Worm (Caenorhabditis elegans) whole organism, young adult: ENCODE measurements around the gene mlh-1.

Experiments
- B0336.3 ChIP-seq: fragments of 200-800 bp; sonication (Bioruptor generic); IDR thresholded peaks from 2 replicates; pipeline ENCODE4 v1.3.6; 2022; ENCODE audit warnings: missing genetic modification characterization, missing compliant biosample characterization
- F22D6.2 ChIP-seq: sonication (generic microtip); optimal IDR thresholded peaks from 2 replicates; lab custom pipeline; 2016; ENCODE audit warnings: mild to moderate bottlenecking, missing genetic modification characterization, missing compliant biosample characterization
- K11D2.4 ChIP-seq: fragments of 200-800 bp; sonication (Bioruptor generic); IDR thresholded peaks from 2 replicates; pipeline ENCODE4 v1.3.6; 2022; ENCODE audit warnings: missing genetic modification reagents, missing genetic modification characterization, missing compliant biosample characterization
- T07F8.4 ChIP-seq: sonication (generic microtip); optimal IDR thresholded peaks from 2 replicates; lab custom pipeline; 2016; ENCODE audit warnings: mild to moderate bottlenecking, missing genetic modification characterization, moderate library complexity, missing compliant biosample characterization
- T26A5.8 ChIP-seq: sonication (generic microtip); optimal IDR thresholded peaks from 2 replicates; lab custom pipeline; 2016; ENCODE audit warnings: missing genetic modification characterization, missing compliant biosample characterization
- Y67H2A.10 ChIP-seq: fragments of 200-800 bp; sonication (Bioruptor generic); conservative IDR thresholded peaks from 2 replicates; pipeline ENCODE4 v1.3.6; 2022; ENCODE audit warnings: missing genetic modification reagents, missing genetic modification characterization, missing compliant biosample characterization
- ama-1 ChIP-seq, 3 experiments: fragments of 150-350 bp in 1 of 3; sonication (generic microtip) in 2 of 3; optimal IDR thresholded peaks; 2 replicates each; lab custom pipeline; 2014 to 2018; ENCODE audit warnings: missing biosample characterization in 2 of 3, missing genetic modification characterization in 2 of 3, missing genetic modification reagents in 2 of 3
- attf-5 ChIP-seq: fragments of 200-800 bp; sonication (Bioruptor generic); optimal IDR thresholded peaks from 2 replicates; lab custom pipeline; 2018; ENCODE audit warnings: mild to moderate bottlenecking, missing genetic modification characterization, missing compliant biosample characterization
- ccch-3 ChIP-seq: fragments of 200-800 bp; sonication (Bioruptor generic); optimal IDR thresholded peaks from 2 replicates; lab custom pipeline; 2018; ENCODE audit warnings: mild to moderate bottlenecking, missing genetic modification characterization, missing compliant biosample characterization
- cebp-1 ChIP-seq, 2 experiments: fragments of 200-800 bp in 1 of 2; sonication (Bioruptor generic) in 1 of 2; sonication (generic microtip) in 1 of 2; IDR thresholded peaks in 1 of 2; optimal IDR thresholded peaks in 1 of 2; 2 replicates each; pipeline versions ENCODE4 v1.3.6 to Lab custom; 2017 to 2022; ENCODE audit warnings: missing compliant biosample characterization in 2 of 2, missing genetic modification characterization in 2 of 2, mild to moderate bottlenecking in 1 of 2, missing genetic modification reagents in 1 of 2, moderate library complexity in 1 of 2
- ceh-100 ChIP-seq: fragments of 200-800 bp; sonication (Bioruptor generic); IDR thresholded peaks from 2 replicates; pipeline ENCODE4 v1.3.6; 2022; ENCODE audit warnings: missing genetic modification reagents, missing genetic modification characterization, missing compliant biosample characterization
- ceh-40 ChIP-seq: fragments of 200-800 bp; sonication (Bioruptor generic); IDR thresholded peaks from 2 replicates; pipeline ENCODE4 v1.3.6; 2022; ENCODE audit warnings: missing genetic modification characterization, missing compliant biosample characterization
- dpl-1 ChIP-seq: fragments of 150-350 bp; optimal IDR thresholded peaks from 2 replicates; lab custom pipeline; 2014; ENCODE audit warnings: missing biosample characterization, missing genetic modification reagents, missing genetic modification characterization
- efl-1 ChIP-seq: fragments of 150-350 bp; optimal IDR thresholded peaks from 2 replicates; lab custom pipeline; 2014; ENCODE audit warnings: missing biosample characterization, missing genetic modification reagents, missing genetic modification characterization
- egl-18 ChIP-seq: fragments of 200-800 bp; sonication (Bioruptor generic); IDR thresholded peaks from 2 replicates; pipeline ENCODE4 v1.3.6; 2022; ENCODE audit warnings: missing genetic modification reagents, missing genetic modification characterization, missing compliant biosample characterization
- ekl-4 ChIP-seq: fragments of 200-800 bp; sonication (Bioruptor generic); IDR thresholded peaks from 2 replicates; pipeline ENCODE4 v1.3.6; 2022; ENCODE audit warnings: missing genetic modification reagents, missing genetic modification characterization, missing compliant biosample characterization
- hmg-1.2 ChIP-seq: fragments of 200-800 bp; sonication (Bioruptor generic); IDR thresholded peaks from 2 replicates; pipeline ENCODE4 v1.3.6; 2022; ENCODE audit warnings: missing genetic modification reagents, missing genetic modification characterization, missing compliant biosample characterization
- hsf-1 ChIP-seq: fragments of 200-800 bp; sonication (Bioruptor generic); IDR thresholded peaks from 2 replicates; pipeline ENCODE4 v1.3.6; 2022; ENCODE audit warnings: missing genetic modification reagents, missing genetic modification characterization, missing compliant biosample characterization
- lin-35 ChIP-seq, 3 experiments: fragments of 150-350 bp in 2 of 3; sonication (generic microtip) in 1 of 3; optimal IDR thresholded peaks; 2 replicates each; lab custom pipeline; 2014 to 2018; ENCODE audit warnings: missing biosample characterization in 3 of 3, missing genetic modification characterization in 3 of 3, missing genetic modification reagents in 3 of 3
- lsl-1 ChIP-seq: fragments of 200-800 bp; sonication (Bioruptor generic); optimal IDR thresholded peaks from 2 replicates; lab custom pipeline; 2018; ENCODE audit warnings: mild to moderate bottlenecking, missing genetic modification characterization, moderate library complexity, missing compliant biosample characterization
- madf-3 ChIP-seq: fragments of 200-800 bp; sonication (Bioruptor generic); IDR thresholded peaks from 2 replicates; pipeline ENCODE4 v1.3.6; 2022; ENCODE audit warnings: missing genetic modification reagents, missing genetic modification characterization, missing compliant biosample characterization
- madf-8 ChIP-seq: fragments of 200-800 bp; sonication (Bioruptor generic); conservative IDR thresholded peaks from 2 replicates; pipeline ENCODE4 v1.3.6; 2022; ENCODE audit warnings: missing genetic modification reagents, missing genetic modification characterization, missing compliant biosample characterization
- nfyb-1 ChIP-seq: fragments of 200-800 bp; sonication (Bioruptor generic); IDR thresholded peaks from 2 replicates; pipeline ENCODE4 v1.3.6; 2022; ENCODE audit warnings: missing genetic modification reagents, missing genetic modification characterization, missing compliant biosample characterization
- nhr-27 ChIP-seq: fragments of 200-800 bp; sonication (Bioruptor generic); optimal IDR thresholded peaks from 2 replicates; lab custom pipeline; 2018; ENCODE audit warnings: mild to moderate bottlenecking, missing genetic modification characterization, moderate library complexity, missing compliant biosample characterization
- nhr-90 ChIP-seq: sonication (generic microtip); optimal IDR thresholded peaks from 2 replicates; lab custom pipeline; 2016; ENCODE audit warnings: missing genotype, mild to moderate bottlenecking, missing genetic modification characterization, missing compliant biosample characterization
- pbrm-1 ChIP-seq: fragments of 200-800 bp; sonication (Bioruptor generic); IDR thresholded peaks from 2 replicates; pipeline ENCODE4 v1.3.6; 2022; ENCODE audit warnings: missing genetic modification reagents, missing genetic modification characterization, missing compliant biosample characterization
- rcor-1 ChIP-seq: fragments of 200-800 bp; sonication (Bioruptor generic); IDR thresholded peaks from 2 replicates; pipeline ENCODE4 v1.3.6; 2022; ENCODE audit warnings: missing genetic modification reagents, missing genetic modification characterization, missing compliant biosample characterization
- sea-2 ChIP-seq: fragments of 200-800 bp; sonication (Bioruptor generic); IDR thresholded peaks from 2 replicates; pipeline ENCODE4 v1.3.6; 2022; ENCODE audit warnings: missing genetic modification characterization, missing compliant biosample characterization
- tlf-1 ChIP-seq: fragments of 200-800 bp; sonication (Bioruptor generic); optimal IDR thresholded peaks from 2 replicates; lab custom pipeline; 2018; ENCODE audit warnings: mild to moderate bottlenecking, missing genetic modification characterization, missing compliant biosample characterization
- ztf-28 ChIP-seq: fragments of 200-800 bp; sonication (Bioruptor generic); IDR thresholded peaks from 2 replicates; pipeline ENCODE4 v1.3.6; 2022; ENCODE audit warnings: missing genetic modification reagents, missing genetic modification characterization, missing compliant biosample characterization
- ztf-3 ChIP-seq: fragments of 200-800 bp; sonication (Bioruptor generic); optimal IDR thresholded peaks from 2 replicates; lab custom pipeline; 2018; ENCODE audit warnings: mild to moderate bottlenecking, missing genetic modification characterization, missing compliant biosample characterization

The mlh-1 gene

ce11 chrIII:13462965-13463783 lies 51.2 kb downstream of the mlh-1 start, which contains the start of gene ant-1.1 (continued):
- peak; percentile 95 for TF ChIP-seq nfyb-1 (GFP tag; lab: Robert Waterston, UW)

DNA sequence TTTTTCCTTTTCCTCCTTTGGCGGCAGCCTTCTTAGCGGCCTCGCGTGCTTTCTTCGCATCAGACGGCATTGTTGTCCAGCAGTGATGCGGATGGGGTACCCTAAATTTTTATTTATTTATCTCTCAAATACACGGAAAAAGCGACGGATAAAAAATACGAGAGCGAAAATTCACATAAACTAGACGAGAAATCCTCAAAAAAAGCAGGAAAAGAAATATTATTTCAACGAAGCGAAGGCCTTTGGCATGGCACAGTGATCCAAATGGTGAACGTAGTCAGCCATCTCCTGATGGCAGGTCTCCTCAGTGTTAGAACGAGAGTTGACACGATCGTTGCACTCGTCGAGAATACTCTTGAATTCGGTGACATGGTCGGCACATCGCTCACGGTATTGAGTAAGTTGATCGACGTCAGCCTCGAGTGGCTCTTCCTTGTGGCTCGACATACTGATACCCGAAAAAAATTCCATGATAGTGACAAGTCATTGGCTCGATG lies 52.2 kb downstream of the mlh-1 start, which contains the start of the genes abcf-2 and T27E9.2:
TSS of gene abcf-2 (minus strand) at position 101 of the 497 bp plus-strand sequence.
TSS of gene T27E9.2 (minus strand) at position 447 of the 497 bp plus-strand sequence.
- TF ChIP-seq dpl-1 (GFP tag; lab: Kevin White, UChicago), result no peak
- no peak for TF ChIP-seq T07F8.4 (tag; lab: Kevin White, UChicago)
- no peak for TF ChIP-seq sea-2 (GFP tag; lab: Robert Waterston, UW)
- TF ChIP-seq cebp-1 (GFP tag; IDR thresholded peaks at IDR 0.05; lab: Robert Waterston, UW), result no peak
- peak; percentile 29 for TF ChIP-seq cebp-1 (tag; optimal IDR thresholded peaks at IDR 0.05; lab: Kevin White, UChicago)
- TF ChIP-seq ceh-40, result no peak
- TF ChIP-seq hsf-1 (GFP tag; lab: Robert Waterston, UW), result 0 out of 2 replicates have a peak, but pooled peaks have one; percentile 26
- no peak for TF ChIP-seq lin-35 (GFP tag; optimal IDR thresholded peaks at IDR 0.05; lab: Kevin White, UChicago)
- TF ChIP-seq hmg-1.2, result 0 out of 2 replicates have a peak, but pooled peaks have one; percentile 6
- TF ChIP-seq ama-1 (optimal IDR thresholded peaks at IDR 0.05; lab: Kevin White, UChicago), result no peak
- no peak for TF ChIP-seq ama-1 (GFP tag; optimal IDR thresholded peaks at IDR 0.05; lab: Kevin White, UChicago)
- no peak for TF ChIP-seq Y67H2A.10 (GFP tag; lab: Robert Waterston, UW)
- no peak for TF ChIP-seq F22D6.2
- no peak for TF ChIP-seq tlf-1 (GFP tag; lab: Kevin White, UChicago)
- TF ChIP-seq egl-18 (GFP tag; lab: Robert Waterston, UW), result no peak
- TF ChIP-seq nhr-90 (tag; lab: Kevin White, UChicago), result no peak
- TF ChIP-seq efl-1 (GFP tag; lab: Kevin White, UChicago), result no peak
- TF ChIP-seq madf-8 (GFP tag; lab: Robert Waterston, UW), result no peak
- TF ChIP-seq nhr-27, result no peak
- TF ChIP-seq K11D2.4 (GFP tag; lab: Robert Waterston, UW), result no peak
- TF ChIP-seq ccch-3 (GFP tag; lab: Kevin White, UChicago), result no peak
- TF ChIP-seq rcor-1 (GFP tag; lab: Robert Waterston, UW), result no peak
- TF ChIP-seq ceh-100 (GFP tag; lab: Robert Waterston, UW), result no peak
- 0 out of 2 replicates have a peak, but pooled peaks have one; percentile 31 for TF ChIP-seq pbrm-1
- no peak for TF ChIP-seq B0336.3
- TF ChIP-seq lsl-1 (GFP tag; lab: Kevin White, UChicago), result peak; percentile 16
- no peak for TF ChIP-seq attf-5 (GFP tag; lab: Kevin White, UChicago)
- TF ChIP-seq ztf-28, result no peak
- TF ChIP-seq T26A5.8 (tag; lab: Kevin White, UChicago), result no peak
- no peak for TF ChIP-seq ekl-4 (GFP tag; lab: Robert Waterston, UW)
- no peak for TF ChIP-seq ztf-3 (GFP tag; lab: Kevin White, UChicago)

ce11 chrIII:13461535-13461934 lies 52.8 kb downstream of the mlh-1 start:
- TF ChIP-seq nhr-90 (tag; lab: Kevin White, UChicago) (no peak), madf-3 (0 out of 2 replicates have a peak, but pooled peaks have one; percentile 19), ztf-28 (no peak)
